Fruit fly (Drosophila melanogaster): ENCODE results near the gene Spindly.

Gene Spindly

DNA sequence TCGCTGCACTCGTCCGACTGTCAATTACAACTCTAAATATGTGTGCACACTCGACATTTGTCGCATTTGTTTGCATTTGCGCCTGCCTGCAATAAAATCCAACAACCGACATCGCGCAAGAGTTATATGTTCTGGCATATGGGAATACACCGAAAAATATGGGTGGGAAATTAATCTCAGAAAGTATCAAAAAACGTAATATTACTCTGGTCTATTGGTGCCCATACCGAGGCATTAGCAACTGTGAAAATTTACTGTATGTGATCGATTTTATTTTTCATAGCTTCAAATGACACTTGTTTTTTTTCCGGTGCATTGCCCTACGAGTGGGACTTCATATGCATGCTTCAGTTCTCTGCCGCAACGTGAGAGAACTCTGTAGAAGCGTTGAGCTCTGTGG, 43.8 kb upstream of the Spindly start (continued):
- TF ChIP-seq knrl (GFP tag; IDR thresholded peaks at IDR 0.05; ENCODE audit: partially characterized antibody) (no peak), dan (GFP tag; IDR thresholded peaks at IDR 0.05) (peak; percentile 59; the same call in 1 of the 2 replicates), bowl (GFP tag; IDR thresholded peaks at IDR 0.05) (no peak), insv (GFP tag; optimal IDR thresholded peaks at IDR 0.05) (no peak), CG5180 (GFP tag; optimal IDR thresholded peaks at IDR 0.05) (peak; percentile 6), CG10565 (GFP tag; optimal IDR thresholded peaks at IDR 0.05) (peak; percentile 47), amos (GFP tag; IDR thresholded peaks at IDR 0.05; ENCODE audit: partially characterized antibody) (no peak), D19B (GFP tag; optimal IDR thresholded peaks at IDR 0.05) (no peak), exex (tag; optimal IDR thresholded peaks at IDR 0.05) (no peak), CG8478 (optimal IDR thresholded peaks at IDR 0.05) (no peak), kni (GFP tag; optimal IDR thresholded peaks at IDR 0.05) (no peak), CG8924 (tag; optimal IDR thresholded peaks at IDR 0.05) (peak; percentile 69), bbx (GFP tag; IDR thresholded peaks at IDR 0.05; ENCODE audit: partially characterized antibody) (no peak), zen (tag; optimal IDR thresholded peaks at IDR 0.05) (peak; percentile 76), CG7357 (GFP tag; IDR thresholded peaks at IDR 0.05) (peak; percentile 58; the same call in 1 of the 3 replicates), CG13775 (GFP tag; optimal IDR thresholded peaks at IDR 0.05) (peak; percentile 72), croc (GFP tag; conservative IDR thresholded peaks at IDR 0.05) (peak; percentile 89), ftz-f1 (GFP tag; optimal IDR thresholded peaks at IDR 0.05) (no peak), lov (optimal IDR thresholded peaks at IDR 0.05) (no peak), lov (GFP tag; IDR thresholded peaks at IDR 0.05) (peak; percentile 84), pita (GFP tag; optimal IDR thresholded peaks at IDR 0.05) (no peak), Fer1 (GFP tag; optimal IDR thresholded peaks at IDR 0.05) (no peak), cwo (GFP tag; optimal IDR thresholded peaks at IDR 0.05) (no peak), salm (tag; optimal IDR thresholded peaks at IDR 0.05) (peak; percentile 76), cato (GFP tag; optimal IDR thresholded peaks at IDR 0.05; ENCODE audit: borderline replicate concordance) (peak; percentile 82), seq (GFP tag; IDR thresholded peaks at IDR 0.05) (peak; percentile 52), CG31441 (GFP tag; IDR thresholded peaks at IDR 0.05) (no peak; the same call in none of the 2 replicates), CG42726 (GFP tag; IDR thresholded peaks at IDR 0.05; ENCODE audit: partially characterized antibody) (no peak), CG15514 (GFP tag; optimal IDR thresholded peaks at IDR 0.05) (no peak), ems (GFP tag; optimal IDR thresholded peaks at IDR 0.05) (peak; percentile 82), Dfd (GFP tag; optimal IDR thresholded peaks at IDR 0.05) (no peak), tap (tag; optimal IDR thresholded peaks at IDR 0.05) (peak; percentile 61), YL-1 (GFP tag; optimal IDR thresholded peaks at IDR 0.05) (no peak), sna (GFP tag; IDR thresholded peaks at IDR 0.05; ENCODE audit: partially characterized antibody) (no peak), Drgx (GFP tag; IDR thresholded peaks at IDR 0.05) (peak; percentile 77), CG16813 (GFP tag; IDR thresholded peaks at IDR 0.05; ENCODE audit: partially characterized antibody) (no peak), HLHmδ (GFP tag; optimal IDR thresholded peaks at IDR 0.05) (no peak), grau (tag; optimal IDR thresholded peaks at IDR 0.05) (peak; percentile 76), CHES-1-like (GFP tag; optimal IDR thresholded peaks at IDR 0.05) (peak; percentile 70), Xbp1 (GFP tag; optimal IDR thresholded peaks at IDR 0.05) (peak; percentile 79), Asciz (GFP tag; optimal IDR thresholded peaks at IDR 0.05) (peak; percentile 48), HmgZ (tag; optimal IDR thresholded peaks at IDR 0.05) (peak; percentile 31), pros (GFP tag; optimal IDR thresholded peaks at IDR 0.05) (no peak), CG17359 (tag; optimal IDR thresholded peaks at IDR 0.05) (peak; percentile 72), C15 (GFP tag; IDR thresholded peaks at IDR 0.05) (peak; percentile 22; the same call in 1 of the 3 replicates), esg (GFP tag; conservative IDR thresholded peaks at IDR 0.05) (peak; percentile 51), sisA (GFP tag; IDR thresholded peaks at IDR 0.05) (peak; percentile 90), Side (GFP tag; optimal IDR thresholded peaks at IDR 0.05) (peak; percentile 76), Nf-YC (tag; optimal IDR thresholded peaks at IDR 0.05) (no peak), CG43689 (GFP tag; IDR thresholded peaks at IDR 0.05) (0 out of 2 replicates have a peak, but pooled peaks have one; percentile 20)

All from whole organism, embryonic.